Worm (Caenorhabditis elegans) whole organism, mixed stage, embryonic: ENCODE results near the gene frpr-3.

Experiments used
- M03D4.4 ChIP-seq: sonication (generic microtip); optimal IDR thresholded peaks from 2 replicates; lab custom pipeline; 2017; ENCODE audit warnings: mild to moderate bottlenecking, missing genetic modification characterization, missing compliant biosample characterization
- bed-3 ChIP-seq: fragments of 200-800 bp; sonication (Bioruptor generic); optimal IDR thresholded peaks from 3 replicates; lab custom pipeline; 2018; ENCODE audit warnings: mild to moderate bottlenecking, missing genetic modification characterization, moderate library complexity, missing compliant biosample characterization
- blmp-1 ChIP-seq: fragments of 150-350 bp; optimal IDR thresholded peaks from 2 replicates; lab custom pipeline; 2014; ENCODE audit warnings: missing biosample characterization, missing genetic modification characterization
- ceh-39 ChIP-seq: fragments of 150-350 bp; optimal IDR thresholded peaks from 2 replicates; lab custom pipeline; 2014; ENCODE audit warnings: missing biosample characterization, missing genetic modification characterization
- ceh-43 ChIP-seq: fragments of 200-800 bp; sonication (Bioruptor generic); optimal IDR thresholded peaks from 2 replicates; lab custom pipeline; 2018; ENCODE audit warnings: mild to moderate bottlenecking, missing genetic modification characterization, moderate library complexity, missing compliant biosample characterization
- ceh-83 ChIP-seq: fragments of 200-800 bp; sonication (Bioruptor generic); optimal IDR thresholded peaks from 2 replicates; lab custom pipeline; 2018; ENCODE audit warnings: mild to moderate bottlenecking, missing genetic modification characterization, missing compliant biosample characterization
- cnd-1 ChIP-seq: fragments of 200-800 bp; sonication (Bioruptor generic); optimal IDR thresholded peaks from 2 replicates; lab custom pipeline; 2018; ENCODE audit warnings: mild to moderate bottlenecking, missing genetic modification characterization, missing compliant biosample characterization
- drap-1 ChIP-seq: fragments of 200-800 bp; sonication (Bioruptor generic); optimal IDR thresholded peaks from 3 replicates; lab custom pipeline; 2018; ENCODE audit warnings: mild to moderate bottlenecking, missing genetic modification characterization, missing compliant biosample characterization
- elt-1 ChIP-seq: sonication (generic microtip); optimal IDR thresholded peaks from 2 replicates; lab custom pipeline; 2017; ENCODE audit warnings: missing genetic modification characterization, mild to moderate bottlenecking, missing compliant biosample characterization, antibody characterized with exemption, moderate library complexity, borderline replicate concordance; ENCODE audit not compliant: insufficient read depth
- elt-3 ChIP-seq: fragments of 150-350 bp; optimal IDR thresholded peaks from 2 replicates; lab custom pipeline; 2014; ENCODE audit warnings: missing biosample characterization, missing genetic modification characterization
- ham-2 ChIP-seq: fragments of 200-800 bp; sonication (Bioruptor generic); optimal IDR thresholded peaks from 2 replicates; lab custom pipeline; 2018; ENCODE audit warnings: mild to moderate bottlenecking, missing genetic modification characterization, missing compliant biosample characterization
- hlh-1 ChIP-seq: fragments of 150-350 bp; optimal IDR thresholded peaks from 2 replicates; lab custom pipeline; 2014; ENCODE audit warnings: missing biosample characterization, missing genetic modification reagents, missing genetic modification characterization
- lin-13 ChIP-seq: fragments of 150-350 bp; optimal IDR thresholded peaks from 2 replicates; lab custom pipeline; 2014; ENCODE audit warnings: missing biosample characterization, missing genetic modification characterization
- lin-32 ChIP-seq: fragments of 200-800 bp; sonication (Bioruptor generic); optimal IDR thresholded peaks from 2 replicates; lab custom pipeline; 2018; ENCODE audit warnings: mild to moderate bottlenecking, missing genetic modification characterization, missing compliant biosample characterization
- lsy-2 ChIP-seq: fragments of 150-350 bp; optimal IDR thresholded peaks from 2 replicates; lab custom pipeline; 2014; ENCODE audit warnings: missing biosample characterization, missing genetic modification characterization
- mab-5 ChIP-seq: fragments of 150-350 bp; optimal IDR thresholded peaks from 2 replicates; lab custom pipeline; 2014; ENCODE audit warnings: missing biosample characterization, missing genetic modification characterization
- mep-1 ChIP-seq: fragments of 150-350 bp; optimal IDR thresholded peaks from 2 replicates; lab custom pipeline; 2017; ENCODE audit warnings: missing biosample characterization, missing genetic modification reagents, missing genetic modification characterization, inconsistent platforms
- mls-2 ChIP-seq: sonication (generic microtip); optimal IDR thresholded peaks from 2 replicates; lab custom pipeline; 2016; ENCODE audit warnings: mild to moderate bottlenecking, missing genetic modification characterization, moderate library complexity, missing compliant biosample characterization
- nhr-12 ChIP-seq: fragments of 150-350 bp; optimal IDR thresholded peaks from 2 replicates; lab custom pipeline; 2014; ENCODE audit warnings: missing biosample characterization, missing genetic modification characterization
- nhr-2 ChIP-seq: fragments of 150-350 bp; optimal IDR thresholded peaks from 2 replicates; lab custom pipeline; 2014; ENCODE audit warnings: missing biosample characterization, missing genetic modification characterization
- nhr-237 ChIP-seq: fragments of 150-350 bp; optimal IDR thresholded peaks from 2 replicates; lab custom pipeline; 2014; ENCODE audit warnings: missing biosample characterization, missing genetic modification characterization
- nhr-28 ChIP-seq: fragments of 150-350 bp; optimal IDR thresholded peaks from 2 replicates; lab custom pipeline; 2014; ENCODE audit warnings: missing biosample characterization, missing genetic modification characterization
- pha-4 ChIP-seq: fragments of 150-350 bp; optimal IDR thresholded peaks from 2 replicates; lab custom pipeline; 2018; ENCODE audit warnings: missing biosample characterization, missing genetic modification reagents, missing genetic modification characterization
- sem-2 ChIP-seq: fragments of 200-800 bp; sonication (Bioruptor generic); optimal IDR thresholded peaks from 2 replicates; lab custom pipeline; 2018; ENCODE audit warnings: mild to moderate bottlenecking, missing genetic modification characterization, missing compliant biosample characterization
- snpc-4 ChIP-seq: fragments of 150-350 bp; optimal IDR thresholded peaks from 2 replicates; lab custom pipeline; 2014; ENCODE audit warnings: missing biosample characterization, missing genetic modification characterization
- unc-120 ChIP-seq: sonication (generic microtip); optimal IDR thresholded peaks from 2 replicates; lab custom pipeline; 2017; ENCODE audit warnings: missing genetic modification characterization, missing compliant biosample characterization; ENCODE audit not compliant: poor library complexity, severe bottlenecking
- unc-62 ChIP-seq: fragments of 150-350 bp; optimal IDR thresholded peaks from 2 replicates; lab custom pipeline; 2014; ENCODE audit warnings: missing biosample characterization, missing genetic modification reagents, missing genetic modification characterization
- zip-8 ChIP-seq: fragments of 150-350 bp; optimal IDR thresholded peaks from 2 replicates; lab custom pipeline; 2014; ENCODE audit warnings: missing biosample characterization, missing genetic modification characterization
- ztf-11 ChIP-seq: fragments of 150-350 bp; optimal IDR thresholded peaks from 2 replicates; lab custom pipeline; 2014; ENCODE audit warnings: missing biosample characterization, missing genetic modification characterization

The frpr-3 gene

DNA sequence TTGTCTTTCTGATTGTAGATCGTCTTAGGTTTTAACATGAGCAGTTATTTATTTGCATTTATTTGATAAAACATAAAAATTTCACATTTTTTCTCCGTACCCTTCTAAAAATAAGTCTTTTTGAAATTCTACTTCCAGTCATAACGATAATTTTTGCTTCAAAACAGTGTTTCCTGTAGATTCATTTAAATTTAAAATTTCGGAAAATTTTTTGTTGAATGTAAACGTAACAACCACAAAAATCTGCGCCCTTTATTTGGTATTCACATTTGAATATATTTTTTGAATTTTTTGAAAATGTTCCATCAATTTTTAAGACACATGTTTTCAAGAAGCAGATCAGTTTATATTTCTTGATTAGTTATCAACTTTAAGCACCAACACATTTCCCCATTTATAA lies 25.7 kb upstream of the frpr-3 start:
- TF ChIP-seq nhr-28 (tag; lab: Kevin White, UChicago) = no peak
- TF ChIP-seq unc-120 (tag; lab: Kevin White, UChicago) = no peak
- no peak for TF ChIP-seq elt-3 (tag; lab: Kevin White, UChicago)
- TF ChIP-seq mep-1 (tag; lab: Kevin White, UChicago) = no peak
- no peak for TF ChIP-seq drap-1 (GFP tag; lab: Kevin White, UChicago)
- no peak for TF ChIP-seq lsy-2 (tag; lab: Kevin White, UChicago)
- no peak for TF ChIP-seq zip-8 (tag; lab: Kevin White, UChicago)
- no peak for TF ChIP-seq unc-62 (GFP tag; lab: Kevin White, UChicago)
- no peak for TF ChIP-seq lin-32 (GFP tag; lab: Kevin White, UChicago)
- no peak for TF ChIP-seq mab-5 (tag; lab: Kevin White, UChicago)
- no peak for TF ChIP-seq ceh-43 (GFP tag; lab: Kevin White, UChicago)

ce11 chrV:7745903-7746302 lies 25.2 kb upstream of the frpr-3 start:
- TF ChIP-seq unc-120 (tag; lab: Kevin White, UChicago) = peak; percentile 18
- TF ChIP-seq ceh-83 (GFP tag; lab: Kevin White, UChicago) = no peak
- TF ChIP-seq ham-2 (GFP tag; lab: Kevin White, UChicago) = peak; percentile 86
- TF ChIP-seq M03D4.4 = no peak
- no peak for TF ChIP-seq lin-13 (tag; lab: Kevin White, UChicago)
- peak; percentile 39 for TF ChIP-seq nhr-2 (tag; lab: Kevin White, UChicago)
- peak; percentile 99 for TF ChIP-seq unc-62 (GFP tag; lab: Kevin White, UChicago)

DNA sequence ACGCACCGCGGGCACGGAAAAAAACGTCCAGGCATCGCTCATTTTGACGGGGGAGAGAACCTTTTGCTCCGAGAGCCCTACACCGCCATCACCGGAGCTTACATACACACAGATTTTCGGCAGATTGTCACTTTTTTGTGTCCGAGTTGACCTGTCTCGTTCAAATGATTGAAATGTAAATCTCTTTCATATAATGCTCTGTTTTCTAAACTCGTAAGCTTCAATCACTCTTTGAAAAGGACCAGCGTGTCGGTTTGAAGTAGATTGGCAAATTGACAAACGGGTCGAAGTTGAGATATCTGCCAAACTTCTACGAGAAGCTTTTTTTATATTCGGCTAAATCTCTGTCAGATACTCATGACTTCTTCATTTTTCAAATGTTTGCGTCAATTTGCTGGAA lies 23.9 kb upstream of the frpr-3 start:
- TF ChIP-seq lsy-2 (tag; lab: Kevin White, UChicago) = no peak
- no peak for TF ChIP-seq lin-32 (GFP tag; lab: Kevin White, UChicago)
- TF ChIP-seq hlh-1 = no peak
- TF ChIP-seq bed-3 = no peak
- no peak for TF ChIP-seq unc-62 (GFP tag; lab: Kevin White, UChicago)
- TF ChIP-seq elt-1 (tag; lab: Kevin White, UChicago) = no peak
- TF ChIP-seq sem-2 (GFP tag; lab: Kevin White, UChicago) = no peak
- no peak for TF ChIP-seq nhr-2 (tag; lab: Kevin White, UChicago)
- TF ChIP-seq blmp-1 (tag; lab: Kevin White, UChicago) = no peak
- TF ChIP-seq mls-2 (tag; lab: Kevin White, UChicago) = no peak
- TF ChIP-seq lin-13 (tag; lab: Kevin White, UChicago) = no peak
- no peak for TF ChIP-seq nhr-237 (tag; lab: Kevin White, UChicago)
- no peak for TF ChIP-seq ceh-43 (GFP tag; lab: Kevin White, UChicago)
- TF ChIP-seq pha-4 (tag; lab: Kevin White, UChicago) = no peak

DNA sequence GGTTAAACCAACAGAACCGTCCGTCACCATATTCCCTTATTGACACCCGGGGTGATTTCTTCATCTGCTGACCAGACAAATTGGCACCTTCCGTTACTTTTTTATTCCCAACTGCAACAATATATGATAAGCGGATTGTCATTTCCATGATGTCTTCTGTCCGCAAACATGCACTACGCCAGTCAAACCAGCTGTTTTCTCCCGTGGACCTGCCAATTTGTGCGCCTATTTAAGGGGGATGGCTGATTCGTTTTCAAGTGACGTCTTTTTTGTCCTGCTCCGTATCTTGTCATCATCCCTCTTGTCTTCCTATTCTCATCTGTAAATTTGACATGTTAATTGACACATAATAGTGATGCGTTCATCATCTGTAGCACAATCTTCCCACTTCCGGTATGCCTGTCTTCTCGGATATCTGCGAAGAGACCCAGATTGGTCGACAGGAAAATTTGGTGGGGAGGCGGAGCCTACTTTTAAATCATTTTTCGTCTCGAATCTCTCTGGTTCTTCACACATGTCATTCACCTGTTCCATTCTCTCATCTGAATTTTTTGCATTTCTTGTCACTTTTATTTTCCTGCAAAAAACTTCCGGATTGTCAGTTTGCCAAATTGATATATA lies 23.0 kb upstream of the frpr-3 start:
- TF ChIP-seq nhr-28 (tag; lab: Kevin White, UChicago) (no peak), nhr-2 (tag; lab: Kevin White, UChicago) (no peak), bed-3 (no peak), unc-62 (GFP tag; lab: Kevin White, UChicago) (no peak), blmp-1 (tag; lab: Kevin White, UChicago) (no peak), snpc-4 (tag; lab: Kevin White, UChicago) (no peak), ceh-43 (GFP tag; lab: Kevin White, UChicago) (no peak), M03D4.4 (no peak), ceh-83 (GFP tag; lab: Kevin White, UChicago) (no peak), nhr-237 (tag; lab: Kevin White, UChicago) (no peak), lin-32 (GFP tag; lab: Kevin White, UChicago) (no peak), sem-2 (GFP tag; lab: Kevin White, UChicago) (no peak), cnd-1 (tag; lab: Kevin White, UChicago) (no peak), ceh-39 (tag; lab: Kevin White, UChicago) (no peak), elt-3 (tag; lab: Kevin White, UChicago) (no peak), ztf-11 (tag; lab: Kevin White, UChicago) (no peak), unc-120 (tag; lab: Kevin White, UChicago) (no peak), drap-1 (GFP tag; lab: Kevin White, UChicago) (no peak), nhr-12 (no peak), elt-1 (tag; lab: Kevin White, UChicago) (no peak)
